Worm (Caenorhabditis elegans): ENCODE measurements around the gene mrpl-40.

DNA sequence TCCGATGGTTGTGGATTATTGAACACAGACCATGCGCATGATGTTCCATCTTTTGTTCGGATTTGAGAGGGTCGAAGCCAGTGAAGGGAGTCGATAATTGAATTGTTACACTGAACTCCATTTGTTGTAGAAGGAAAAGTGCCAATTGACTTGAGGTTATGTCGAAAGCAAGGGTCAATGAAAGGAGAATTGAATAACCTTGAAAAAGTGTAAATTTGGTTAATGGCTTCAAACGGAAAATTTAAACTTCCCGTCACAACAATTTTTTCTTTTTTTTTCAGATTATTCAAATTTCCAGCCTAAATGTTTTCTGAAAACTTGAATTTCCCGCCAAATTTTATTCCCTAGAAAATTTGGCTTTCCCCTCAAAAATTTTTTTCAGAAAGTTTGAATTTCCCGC lies 49.2 kb upstream of the mrpl-40 start, which contains the start of gene clp-10:
- TF ChIP-seq ceh-16 (tag; optimal IDR thresholded peaks at IDR 0.05) (no peak), zag-1 (tag; optimal IDR thresholded peaks at IDR 0.05) (no peak), gmeb-1 (tag; optimal IDR thresholded peaks at IDR 0.05) (no peak), ama-1 (optimal IDR thresholded peaks at IDR 0.05) (no peak), elt-1 (tag; optimal IDR thresholded peaks at IDR 0.05) (no peak), nhr-77 (tag; optimal IDR thresholded peaks at IDR 0.05) (no peak), R02D3.7 (tag; optimal IDR thresholded peaks at IDR 0.05) (no peak)
